Fruit fly (Drosophila melanogaster) whole organism, wandering third instar larva: Measurements from ENCODE around the gene gukh.

Experiments used
- Abd-B ChIP-seq: fragments of >200 bp; optimal IDR thresholded peaks from 2 replicates; lab custom pipeline; 2017; ENCODE audit warnings: missing biosample characterization, missing genetic modification characterization
- CG32264 ChIP-seq: fragments of 200-800 bp; sonication (Bioruptor generic); optimal IDR thresholded peaks from 2 replicates; lab custom pipeline; 2016; ENCODE audit warnings: missing biosample characterization, missing genetic modification characterization
- CG9705 ChIP-seq: fragments of 200-800 bp; sonication (Bioruptor generic); optimal IDR thresholded peaks from 2 replicates; lab custom pipeline; 2018; ENCODE audit warnings: missing biosample characterization, mild to moderate bottlenecking, missing genetic modification characterization
- CrebA ChIP-seq: fragments of 200-800 bp; sonication (Bioruptor generic); optimal IDR thresholded peaks from 2 replicates; lab custom pipeline; 2016; ENCODE audit warnings: missing biosample characterization, mild to moderate bottlenecking, missing genetic modification characterization, borderline replicate concordance
- Dfd ChIP-seq: fragments of >200 bp; optimal IDR thresholded peaks from 2 replicates; lab custom pipeline; 2017; ENCODE audit warnings: missing biosample characterization, missing genetic modification characterization
- Dif ChIP-seq: fragments of 200-275, 200-300 bp; sonication (Bioruptor generic); optimal IDR thresholded peaks from 2 replicates; lab custom pipeline; 2018; ENCODE audit warnings: missing biosample characterization, missing genetic modification characterization; ENCODE audit not compliant: partially characterized antibody
- GATAd ChIP-seq: sonication (Bioruptor generic); optimal IDR thresholded peaks from 2 replicates; lab custom pipeline; 2016; ENCODE audit warnings: missing biosample characterization, missing genetic modification characterization
- HLH106 ChIP-seq: fragments of 200-800 bp; optimal IDR thresholded peaks from 3 replicates; lab custom pipeline; 2019; ENCODE audit warnings: missing biosample characterization, mild to moderate bottlenecking, missing genetic modification characterization, moderate library complexity
- Hnf4 ChIP-seq: fragments of 200-800 bp; sonication (Bioruptor generic); optimal IDR thresholded peaks from 2 replicates; lab custom pipeline; 2016; ENCODE audit warnings: missing biosample characterization, mild to moderate bottlenecking, missing genetic modification characterization
- Hr78 ChIP-seq: fragments of >200 bp; optimal IDR thresholded peaks from 2 replicates; lab custom pipeline; 2017; ENCODE audit warnings: missing biosample characterization, missing genetic modification characterization
- Hr83 ChIP-seq: fragments of 200-300 bp; sonication (Bioruptor generic); optimal IDR thresholded peaks from 2 replicates; lab custom pipeline; 2016; ENCODE audit warnings: missing biosample characterization, mild to moderate bottlenecking, missing genetic modification characterization, moderate library complexity; ENCODE audit not compliant: poor library complexity, severe bottlenecking
- Jra ChIP-seq: sonication (Bioruptor generic); optimal IDR thresholded peaks from 2 replicates; lab custom pipeline; 2016; ENCODE audit warnings: missing biosample characterization, missing genetic modification characterization
- Mio ChIP-seq: sonication (Bioruptor generic); optimal IDR thresholded peaks from 2 replicates; lab custom pipeline; 2016; ENCODE audit warnings: missing biosample characterization, missing genetic modification characterization
- Myc ChIP-seq: fragments of >200 bp; optimal IDR thresholded peaks from 2 replicates; lab custom pipeline; 2017
- N ChIP-seq: fragments of >200 bp; optimal IDR thresholded peaks from 2 replicates; lab custom pipeline; 2018; ENCODE audit warnings: missing biosample characterization, missing external identifiers, missing genetic modification characterization
- OdsH ChIP-seq: fragments of 200-800 bp; sonication (Bioruptor generic); optimal IDR thresholded peaks from 2 replicates; lab custom pipeline; 2016; ENCODE audit warnings: missing biosample characterization, mild to moderate bottlenecking, missing genetic modification characterization
- Rel ChIP-seq, 2 experiments: fragments of 200-800 bp; sonication (Bioruptor generic) in 1 of 2; optimal IDR thresholded peaks; 2 replicates in 1 of 2; 3 replicates in 1 of 2; lab custom pipeline; 2016 to 2019; ENCODE audit warnings: mild to moderate bottlenecking in 2 of 2, missing biosample characterization in 2 of 2, missing genetic modification characterization in 2 of 2, moderate library complexity in 1 of 2
- Sp1 ChIP-seq: fragments of 200-800 bp; sonication (Bioruptor generic); optimal IDR thresholded peaks from 3 replicates; lab custom pipeline; 2019; ENCODE audit warnings: missing biosample characterization, mild to moderate bottlenecking, missing genetic modification characterization, moderate library complexity
- Vsx2 ChIP-seq: fragments of 200-300, 225-300 bp; sonication (Bioruptor generic); optimal IDR thresholded peaks from 2 replicates; lab custom pipeline; 2018; ENCODE audit warnings: missing biosample characterization, missing genetic modification characterization; ENCODE audit not compliant: partially characterized antibody
- br ChIP-seq: fragments of 200-800 bp; sonication (Bioruptor generic); optimal IDR thresholded peaks from 2 replicates; lab custom pipeline; 2016; ENCODE audit warnings: missing biosample characterization, missing genetic modification characterization
- brk ChIP-seq: fragments of 200-800 bp; sonication (Bioruptor generic); optimal IDR thresholded peaks from 2 replicates; lab custom pipeline; 2016; ENCODE audit warnings: missing biosample characterization, mild to moderate bottlenecking, missing genetic modification characterization
- dl ChIP-seq, 2 experiments: fragments of 175-275, 200-275 bp in 1 of 2; fragments of 200-275 bp in 1 of 2; sonication (Bioruptor generic); optimal IDR thresholded peaks; lab custom pipeline; 2018; ENCODE audit warnings: mild to moderate bottlenecking in 2 of 2, missing biosample characterization in 2 of 2, missing genetic modification characterization in 2 of 2, moderate library complexity in 2 of 2; ENCODE audit not compliant: partially characterized antibody in 2 of 2, insufficient read depth in 1 of 2
- dmrt93B ChIP-seq: fragments of 200-800 bp; sonication (Bioruptor generic); optimal IDR thresholded peaks from 2 replicates; lab custom pipeline; 2018; ENCODE audit warnings: missing biosample characterization, mild to moderate bottlenecking, missing genetic modification characterization
- dsf ChIP-seq: sonication (Bioruptor generic); optimal IDR thresholded peaks from 2 replicates; lab custom pipeline; 2016; ENCODE audit warnings: missing biosample characterization, missing genetic modification characterization, borderline replicate concordance
- ey ChIP-seq: fragments of 200-800 bp; sonication (Bioruptor generic); optimal IDR thresholded peaks from 2 replicates; lab custom pipeline; 2016; ENCODE audit warnings: missing biosample characterization, missing genetic modification characterization
- foxo ChIP-seq, 2 experiments: fragments of 200-800 bp; sonication (Bioruptor generic); optimal IDR thresholded peaks; 2 replicates in 1 of 2; 3 replicates in 1 of 2; lab custom pipeline; 2016 to 2017; ENCODE audit warnings: missing biosample characterization in 2 of 2, missing genetic modification characterization in 2 of 2
- fru ChIP-seq: fragments of 200-800 bp; sonication (Bioruptor generic); optimal IDR thresholded peaks from 3 replicates; lab custom pipeline; 2016; ENCODE audit warnings: missing biosample characterization, mild to moderate bottlenecking, missing genetic modification characterization
- h ChIP-seq: fragments of 200-800 bp; sonication (Bioruptor generic); optimal IDR thresholded peaks from 3 replicates; lab custom pipeline; 2016; ENCODE audit warnings: missing biosample characterization, mild to moderate bottlenecking, missing genetic modification characterization
- jim ChIP-seq: fragments of 175-275, 200-325 bp; sonication (Bioruptor generic); optimal IDR thresholded peaks from 2 replicates; lab custom pipeline; 2016; ENCODE audit warnings: missing biosample characterization, mild to moderate bottlenecking, missing genetic modification characterization
- lola ChIP-seq: fragments of >200 bp; optimal IDR thresholded peaks from 2 replicates; lab custom pipeline; 2017; ENCODE audit warnings: missing biosample characterization, missing genetic modification characterization
- pan ChIP-seq: fragments of >200 bp; optimal IDR thresholded peaks from 2 replicates; lab custom pipeline; 2017
- psq ChIP-seq: fragments of 200-800 bp; sonication (Bioruptor generic); optimal IDR thresholded peaks from 3 replicates; lab custom pipeline; 2017; ENCODE audit warnings: missing biosample characterization, mild to moderate bottlenecking, missing genetic modification characterization, moderate library complexity
- rgr ChIP-seq: fragments of 200-800 bp; sonication (Bioruptor generic); optimal IDR thresholded peaks from 3 replicates; lab custom pipeline; 2016; ENCODE audit warnings: missing biosample characterization, mild to moderate bottlenecking, missing genetic modification characterization
- sage ChIP-seq: fragments of 200-800 bp; sonication (Bioruptor generic); optimal IDR thresholded peaks from 2 replicates; lab custom pipeline; 2016; ENCODE audit warnings: missing biosample characterization, mild to moderate bottlenecking, missing genetic modification characterization
- sv ChIP-seq: fragments of 200-800 bp; sonication (Bioruptor generic); optimal IDR thresholded peaks from 3 replicates; lab custom pipeline; 2016; ENCODE audit warnings: missing biosample characterization, missing genetic modification characterization
- tai ChIP-seq: sonication (Bioruptor generic); optimal IDR thresholded peaks from 2 replicates; lab custom pipeline; 2016; ENCODE audit warnings: missing biosample characterization, missing genetic modification characterization
- usp ChIP-seq: fragments of >200 bp; optimal IDR thresholded peaks from 2 replicates; lab custom pipeline; 2017; ENCODE audit warnings: missing biosample characterization, missing genetic modification characterization
- woc ChIP-seq: sonication (Bioruptor generic); optimal IDR thresholded peaks from 2 replicates; lab custom pipeline; 2016; ENCODE audit warnings: missing biosample characterization, mild to moderate bottlenecking, missing genetic modification characterization

gukh gene

dm6 chr3R:19024761-19025160 lies 40.9 kb downstream of the gukh start, which contains the start of gene CG14285:
Gene CG14285, plus strand, starts transcription at chr3R:19025099.
- TF ChIP-seq dsf (no peak), Rel (GFP tag; optimal IDR thresholded peaks at IDR 0.05; lab: Kevin White, UChicago) (no peak), Rel (tag; optimal IDR thresholded peaks at IDR 0.05; lab: Kevin White, UChicago) (no peak), Jra (GFP tag; lab: Kevin White, UChicago) (no peak), tai (GFP tag; lab: Kevin White, UChicago) (no peak), N (GFP tag; lab: Kevin White, UChicago) (no peak), CG9705 (no peak), dmrt93B (GFP tag; lab: Kevin White, UChicago) (no peak), Hnf4 (GFP tag; lab: Kevin White, UChicago) (no peak), CrebA (GFP tag; lab: Kevin White, UChicago) (no peak), Myc (lab: Kevin White, UChicago) (no peak), HLH106 (tag; lab: Kevin White, UChicago) (no peak), Hr83 (no peak)

dm6 chr3R:19027165-19027564 lies 43.3 kb downstream of the gukh start, which contains the start of gene NP15.6:
Gene NP15.6, plus strand, starts transcription at chr3R:19027368.
- TF ChIP-seq psq (GFP tag; lab: Kevin White, UChicago) (no peak), Dfd (GFP tag; lab: Kevin White, UChicago) (no peak), sage (GFP tag; lab: Kevin White, UChicago) (no peak), dsf (no peak), Hnf4 (GFP tag; lab: Kevin White, UChicago) (no peak), woc (GFP tag; lab: Kevin White, UChicago) (no peak), CG32264 (GFP tag; lab: Kevin White, UChicago) (no peak), GATAd (GFP tag; lab: Kevin White, UChicago) (no peak), CG9705 (no peak), Vsx2 (GFP tag; lab: Kevin White, UChicago) (no peak), N (GFP tag; lab: Kevin White, UChicago) (no peak), jim (GFP tag; lab: Kevin White, UChicago) (no peak), HLH106 (tag; lab: Kevin White, UChicago) (no peak), Rel (GFP tag; optimal IDR thresholded peaks at IDR 0.05; lab: Kevin White, UChicago) (no peak), Rel (tag; optimal IDR thresholded peaks at IDR 0.05; lab: Kevin White, UChicago) (no peak), CrebA (GFP tag; lab: Kevin White, UChicago) (no peak), br (GFP tag; lab: Kevin White, UChicago) (no peak), Dif (no peak), usp (no peak), Mio (GFP tag; lab: Kevin White, UChicago) (no peak), Abd-B (GFP tag; lab: Kevin White, UChicago) (no peak)

- TF ChIP-seq rgr (GFP tag; lab: Kevin White, UChicago): peak; percentile 91
- TF ChIP-seq dmrt93B (GFP tag; lab: Kevin White, UChicago): peak; percentile 42
- TF ChIP-seq dl (GFP tag; optimal IDR thresholded peaks at IDR 0.05; lab: Kevin White, UChicago; ENCODE audit: insufficient read depth in 1 of 2, partially characterized antibody in 2 of 2): no peak
- TF ChIP-seq Sp1: peak; percentile 55
- TF ChIP-seq Vsx2 (GFP tag; lab: Kevin White, UChicago): no peak
- peak; percentile 80 for TF ChIP-seq br (GFP tag; lab: Kevin White, UChicago)
- no peak for TF ChIP-seq sage (GFP tag; lab: Kevin White, UChicago)
- no peak for TF ChIP-seq woc (GFP tag; lab: Kevin White, UChicago)
- TF ChIP-seq jim (GFP tag; lab: Kevin White, UChicago): no peak
- peak; percentile 69 for TF ChIP-seq sv
- TF ChIP-seq Myc (lab: Kevin White, UChicago): no peak
- TF ChIP-seq CG9705: peak; percentile 44
- TF ChIP-seq psq (GFP tag; lab: Kevin White, UChicago): peak; percentile 54
- TF ChIP-seq Hnf4 (GFP tag; lab: Kevin White, UChicago): no peak
- TF ChIP-seq N (GFP tag; lab: Kevin White, UChicago): no peak
- no peak for TF ChIP-seq usp
- peak; percentile 96 for TF ChIP-seq Hr83
- TF ChIP-seq h (GFP tag; lab: Kevin White, UChicago): peak; percentile 86
- TF ChIP-seq GATAd (GFP tag; lab: Kevin White, UChicago): no peak
- TF ChIP-seq dsf: no peak
- peak; percentile 25 for TF ChIP-seq Mio (GFP tag; lab: Kevin White, UChicago)
- peak in 1 of 2 experiments; percentile 94 for TF ChIP-seq foxo (GFP tag; optimal IDR thresholded peaks at IDR 0.05; lab: Kevin White, UChicago)
- TF ChIP-seq CrebA (GFP tag; lab: Kevin White, UChicago): no peak
- TF ChIP-seq Rel (GFP tag; optimal IDR thresholded peaks at IDR 0.05; lab: Kevin White, UChicago): no peak
- peak; percentile 39 for TF ChIP-seq Rel (tag; optimal IDR thresholded peaks at IDR 0.05; lab: Kevin White, UChicago)
- no peak for TF ChIP-seq tai (GFP tag; lab: Kevin White, UChicago)
- TF ChIP-seq CG32264 (GFP tag; lab: Kevin White, UChicago): no peak
- peak; percentile 73 for TF ChIP-seq fru (GFP tag; lab: Kevin White, UChicago)
- TF ChIP-seq Dif: no peak
- TF ChIP-seq lola (GFP tag; lab: Kevin White, UChicago): no peak
- TF ChIP-seq Dfd (GFP tag; lab: Kevin White, UChicago): no peak
- TF ChIP-seq pan: no peak
- TF ChIP-seq ey (GFP tag; lab: Kevin White, UChicago): peak; percentile 86
- no peak for TF ChIP-seq brk (GFP tag; lab: Kevin White, UChicago)
- TF ChIP-seq Abd-B (GFP tag; lab: Kevin White, UChicago): no peak
- TF ChIP-seq Hr78 (GFP tag; lab: Kevin White, UChicago): no peak
- TF ChIP-seq OdsH (GFP tag; lab: Kevin White, UChicago): peak; percentile 83
- no peak for TF ChIP-seq Jra (GFP tag; lab: Kevin White, UChicago)
- peak; percentile 60 for TF ChIP-seq HLH106 (tag; lab: Kevin White, UChicago)
Measured at dm6 chr3R:19028758-19029157, 44.9 kb downstream of the gukh start, which contains the start of the genes GatA and P5cr. Gene GatA, minus strand, starts transcription at chr3R:19028857. Gene P5cr, plus strand, starts transcription at chr3R:19028931.
